Worm (Caenorhabditis elegans) whole organism, L4/young adult: Measurements from ENCODE around the gene K07C11.10.

Experiments
- W03F9.2 ChIP-seq: fragments of 150-350 bp; optimal IDR thresholded peaks from 2 replicates; lab custom pipeline; 2014; ENCODE audit warnings: missing biosample characterization, missing genetic modification characterization
- dao-5 ChIP-seq: sonication (generic microtip); optimal IDR thresholded peaks from 2 replicates; lab custom pipeline; 2016; ENCODE audit warnings: missing genotype, missing genetic modification characterization, moderate library complexity, missing compliant biosample characterization
- him-1 ChIP-seq: sonication (generic microtip); optimal IDR thresholded peaks from 2 replicates; lab custom pipeline; 2016; ENCODE audit warnings: missing genotype, missing genetic modification reagents, missing genetic modification characterization, missing compliant biosample characterization

The K07C11.10 gene

DNA sequence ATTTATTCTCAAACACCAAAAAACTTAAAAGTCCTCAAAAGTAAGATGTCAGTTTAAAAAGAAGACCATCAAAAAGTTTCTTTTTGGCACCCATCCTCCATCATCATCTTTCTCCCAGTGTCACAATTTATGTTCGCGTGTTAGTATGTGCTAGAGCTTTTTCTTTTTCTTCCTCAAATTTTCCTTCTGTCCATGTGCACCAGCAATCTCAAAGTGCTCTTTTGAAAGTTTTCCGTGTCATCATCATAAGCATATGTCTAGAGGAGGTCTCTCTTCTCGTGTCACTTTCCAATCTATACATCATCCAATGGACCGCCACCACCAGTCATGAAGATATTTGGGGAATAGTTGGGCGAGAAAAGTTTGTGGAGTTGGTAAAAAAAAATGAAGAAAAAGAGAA lies 24.4 kb upstream of the K07C11.10 start:
- no peak for TF ChIP-seq dao-5 (tag; lab: Kevin White, UChicago)
- TF ChIP-seq W03F9.2 (tag; lab: Kevin White, UChicago): no peak
- no peak for TF ChIP-seq him-1

DNA sequence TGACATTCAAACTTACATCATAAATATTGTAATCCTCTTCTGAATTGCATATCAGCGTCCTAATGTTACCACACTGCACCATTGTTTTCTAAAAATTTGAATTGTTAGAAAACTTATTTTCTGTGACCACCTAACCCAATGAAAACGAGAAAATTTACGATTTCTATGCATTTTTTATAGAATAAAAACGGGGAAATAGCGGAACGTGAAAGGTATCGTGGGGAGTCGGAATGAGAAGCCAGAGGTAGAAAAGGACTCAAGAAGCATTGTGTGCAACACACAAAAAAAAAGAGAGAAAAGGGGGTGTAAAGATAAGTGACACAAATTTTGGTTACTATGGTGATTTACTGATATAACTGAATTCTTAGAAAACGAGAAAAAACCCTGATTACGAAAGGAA lies 23.5 kb upstream of the K07C11.10 start, which contains the start of gene C16D9.6:
C16D9.6 (minus strand) TSS at position 101 of the 400 bp plus-strand sequence.
- TF ChIP-seq W03F9.2 (tag; lab: Kevin White, UChicago) (no peak), dao-5 (tag; lab: Kevin White, UChicago) (no peak), him-1 (no peak)

DNA sequence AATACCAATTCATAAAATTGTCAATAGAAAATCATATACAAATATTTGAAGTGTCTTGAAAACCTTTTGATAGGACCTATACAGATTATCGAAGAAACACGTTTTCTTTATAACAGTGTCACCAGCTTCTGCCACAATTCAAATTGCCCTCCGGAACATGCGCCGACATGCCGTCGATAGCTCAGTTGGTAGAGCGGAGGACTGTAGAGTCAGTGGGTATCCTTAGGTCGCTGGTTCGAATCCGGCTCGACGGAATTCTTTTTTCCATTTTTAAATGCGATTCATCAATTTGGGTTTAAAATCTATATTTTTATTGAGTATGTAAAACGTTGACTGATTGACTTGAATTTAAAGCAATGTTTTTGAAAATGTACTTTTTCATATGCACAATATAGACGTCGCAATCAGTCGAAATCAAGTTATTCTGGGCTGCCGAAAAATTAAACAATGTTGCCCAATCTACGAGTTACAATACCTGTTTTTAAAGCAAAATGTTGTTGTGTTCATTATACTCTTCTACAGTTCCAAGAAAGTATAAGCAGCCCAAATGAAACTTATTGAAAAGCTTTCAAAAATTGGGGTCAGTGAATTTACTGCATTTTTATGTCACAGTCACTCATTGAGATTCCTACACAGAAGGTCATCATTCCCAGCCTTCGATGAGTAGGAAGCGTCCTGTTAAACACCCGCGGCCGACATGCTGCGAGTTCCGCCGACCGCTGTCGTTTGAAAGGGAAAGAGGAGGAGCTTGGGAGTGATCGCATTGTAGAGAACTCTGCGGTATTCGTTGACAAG lies 20.8 kb upstream of the K07C11.10 start:
- no peak for TF ChIP-seq dao-5 (tag; lab: Kevin White, UChicago)
- peak; percentile 47 for TF ChIP-seq W03F9.2 (tag; lab: Kevin White, UChicago)

DNA sequence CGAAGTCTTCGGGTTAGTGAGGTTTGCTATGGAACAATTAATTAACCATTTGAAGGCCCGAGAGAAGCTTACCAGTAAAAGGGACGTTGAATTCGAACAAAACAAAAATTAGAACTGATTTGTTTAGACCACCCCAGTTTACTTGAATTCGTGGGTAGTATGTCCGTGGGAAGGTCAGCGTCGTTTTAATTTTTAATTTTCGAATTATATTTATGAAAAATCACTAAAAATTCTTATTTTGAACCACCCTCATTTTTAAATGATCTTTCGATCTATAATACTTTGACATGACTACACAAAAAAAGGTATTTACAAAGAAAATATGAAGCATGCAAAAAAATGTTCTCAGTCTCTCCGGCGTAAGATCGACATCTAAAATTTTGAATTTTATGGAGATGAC lies 18.7 kb upstream of the K07C11.10 start, which contains the start of gene C16D9.5:
C16D9.5 (minus strand) TSS at position 101 of the 400 bp plus-strand sequence.
- TF ChIP-seq him-1 (no peak), dao-5 (tag; lab: Kevin White, UChicago) (no peak), W03F9.2 (tag; lab: Kevin White, UChicago) (no peak)

DNA sequence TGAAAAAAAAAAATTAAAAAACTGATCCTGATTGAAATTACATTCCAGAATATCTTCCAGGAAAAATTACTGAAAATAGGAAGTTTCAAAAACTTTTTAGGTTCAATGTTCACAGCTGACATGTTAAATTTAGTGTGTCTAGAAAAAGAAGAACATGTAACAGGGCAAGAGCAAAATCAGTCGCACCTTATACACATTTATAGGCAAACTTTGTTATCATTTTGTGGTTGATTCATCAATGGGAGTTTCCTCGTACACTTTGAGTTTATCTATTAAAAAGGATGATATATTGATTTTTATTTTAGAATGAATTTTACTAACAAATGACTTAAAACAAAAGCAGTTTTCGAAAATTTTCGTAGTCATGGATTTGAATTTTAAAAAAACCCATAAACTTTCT lies 16.5 kb upstream of the K07C11.10 start:
- TF ChIP-seq dao-5 (tag; lab: Kevin White, UChicago) (no peak), W03F9.2 (tag; lab: Kevin White, UChicago) (no peak), him-1 (no peak)

DNA sequence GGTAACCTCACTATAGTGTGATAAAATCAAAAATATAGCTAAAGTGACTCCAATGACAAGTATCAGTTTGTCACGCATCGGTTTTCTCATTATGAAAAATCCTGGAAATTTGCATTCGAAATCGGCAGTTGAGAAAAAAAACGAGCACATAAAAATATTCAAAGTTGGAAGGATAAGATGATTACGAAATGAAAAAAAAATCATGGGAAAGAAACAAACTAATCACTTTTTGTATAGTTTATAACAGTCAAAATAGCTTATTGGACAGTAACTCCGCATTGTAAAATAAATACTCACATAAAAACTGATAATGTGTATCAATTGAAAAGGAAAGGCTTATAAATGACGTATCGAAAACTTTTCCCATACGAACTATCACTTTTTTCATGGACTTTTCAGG lies 16.1 kb upstream of the K07C11.10 start, which contains the start of gene C16D9.4:
C16D9.4 (minus strand) TSS at position 101 of the 400 bp plus-strand sequence.
- TF ChIP-seq him-1 (no peak), dao-5 (tag; lab: Kevin White, UChicago) (no peak), W03F9.2 (tag; lab: Kevin White, UChicago) (no peak)

DNA sequence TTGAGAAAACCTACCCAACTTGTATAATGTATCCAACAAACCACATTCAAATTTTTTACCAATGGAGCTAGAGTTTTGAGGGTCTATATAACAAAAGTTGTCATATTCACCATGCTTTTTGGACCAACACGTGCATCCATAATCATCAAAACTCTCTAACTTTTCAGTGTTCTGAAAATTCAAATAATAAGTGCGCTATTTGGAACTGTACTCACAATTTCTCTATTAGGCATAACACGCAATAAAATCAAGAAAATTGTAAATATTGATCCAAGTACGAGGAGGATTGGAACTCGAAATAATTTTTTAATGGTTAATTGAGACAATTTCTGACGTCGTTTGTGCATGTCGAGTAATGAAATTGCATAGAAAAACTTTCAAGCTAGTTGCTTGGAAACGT lies 13.2 kb upstream of the K07C11.10 start, which contains the start of gene C16D9.3:
C16D9.3 (minus strand) TSS at position 101 of the 400 bp plus-strand sequence.
- no peak for TF ChIP-seq him-1
- TF ChIP-seq W03F9.2 (tag; lab: Kevin White, UChicago): no peak
- no peak for TF ChIP-seq dao-5 (tag; lab: Kevin White, UChicago)

DNA sequence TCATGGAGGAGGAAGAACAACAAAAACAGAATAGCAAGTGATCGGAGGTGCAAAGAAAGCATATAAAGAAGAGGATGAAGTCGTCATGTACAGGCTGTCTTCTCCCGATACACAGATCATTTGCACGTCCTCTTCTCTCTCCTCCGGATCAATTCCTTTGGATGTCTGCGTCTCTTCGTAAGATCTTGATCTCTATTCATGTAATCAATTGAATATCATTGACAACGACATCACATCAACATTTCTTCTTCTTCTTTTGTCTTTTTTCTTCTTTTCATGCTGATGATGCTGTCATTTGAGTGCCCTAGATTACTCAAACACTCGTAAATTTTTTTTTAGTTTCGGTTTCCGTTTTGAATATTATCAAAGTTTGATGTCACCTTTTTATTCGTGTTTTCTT lies 11.6 kb upstream of the K07C11.10 start, which contains the start of gene rol-3:
rol-3 (minus strand) TSS at position 120 of the 400 bp plus-strand sequence.
- TF ChIP-seq W03F9.2 (tag; lab: Kevin White, UChicago): no peak
- no peak for TF ChIP-seq dao-5 (tag; lab: Kevin White, UChicago)
- TF ChIP-seq him-1: no peak

DNA sequence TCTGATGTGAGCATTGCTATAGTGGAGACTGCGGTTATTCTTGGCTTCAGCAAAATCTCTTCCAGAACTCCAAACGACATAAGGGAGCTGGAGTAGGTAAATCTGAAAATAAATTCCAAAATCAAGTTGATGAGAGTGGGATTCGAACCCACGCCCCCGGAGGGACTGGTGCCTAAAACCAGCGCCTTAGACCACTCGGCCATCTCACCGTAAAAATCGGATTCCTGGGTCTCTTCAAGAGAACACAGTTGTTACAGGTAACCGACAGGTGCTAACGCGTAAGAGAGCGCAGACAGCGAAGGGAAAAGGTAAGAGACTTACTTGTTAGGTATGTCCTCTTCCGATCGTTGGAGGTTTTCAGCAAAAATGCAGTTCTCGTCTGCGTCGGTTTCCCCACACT lies 8.6 kb upstream of the K07C11.10 start:
- TF ChIP-seq W03F9.2 (tag; lab: Kevin White, UChicago): no peak
- no peak for TF ChIP-seq dao-5 (tag; lab: Kevin White, UChicago)
- no peak for TF ChIP-seq him-1

DNA sequence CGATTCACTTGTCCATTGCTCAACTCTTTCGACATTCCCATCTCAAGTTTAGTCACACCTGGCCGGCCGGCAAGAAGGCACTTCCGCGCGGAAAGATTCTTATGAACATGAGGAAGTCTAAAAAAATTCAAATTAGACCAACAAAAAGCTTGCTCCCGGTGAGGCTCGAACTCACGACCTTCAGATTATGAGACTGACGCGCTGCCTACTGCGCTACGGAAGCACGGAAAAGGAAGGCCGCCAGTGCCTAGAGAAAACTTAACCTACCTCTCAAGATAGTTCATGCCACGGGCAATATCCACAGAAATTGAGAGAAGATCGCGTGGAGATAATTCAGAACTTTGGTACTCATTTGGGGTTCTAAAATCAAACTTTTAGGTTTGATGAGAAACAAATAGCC lies 3.3 kb upstream of the K07C11.10 start:
- TF ChIP-seq him-1 (no peak), W03F9.2 (tag; lab: Kevin White, UChicago) (no peak), dao-5 (tag; lab: Kevin White, UChicago) (no peak)

DNA sequence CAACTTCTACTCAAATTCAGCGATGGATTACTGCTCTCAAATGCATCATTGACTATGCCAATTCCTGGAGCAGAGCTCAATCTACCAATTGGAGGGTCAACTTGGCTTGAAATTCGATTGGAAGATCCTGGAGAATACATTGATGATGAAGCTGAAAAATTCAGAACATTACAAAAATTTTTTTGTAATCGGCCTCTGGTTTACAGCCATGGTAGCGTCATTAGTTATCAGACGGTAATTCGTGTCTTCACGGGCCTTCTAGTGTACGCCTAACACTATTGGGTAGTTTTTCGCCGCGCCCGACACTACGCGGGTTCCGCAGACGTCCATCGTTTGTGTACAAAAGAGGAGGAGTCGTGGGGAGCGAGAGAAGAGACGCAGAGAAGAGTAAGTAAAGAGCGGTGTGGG lies 2.0 kb upstream of the K07C11.10 start:
- TF ChIP-seq dao-5 (tag; lab: Kevin White, UChicago): no peak
- TF ChIP-seq W03F9.2 (tag; lab: Kevin White, UChicago): peak; percentile 82
- TF ChIP-seq him-1: peak; percentile 24

DNA sequence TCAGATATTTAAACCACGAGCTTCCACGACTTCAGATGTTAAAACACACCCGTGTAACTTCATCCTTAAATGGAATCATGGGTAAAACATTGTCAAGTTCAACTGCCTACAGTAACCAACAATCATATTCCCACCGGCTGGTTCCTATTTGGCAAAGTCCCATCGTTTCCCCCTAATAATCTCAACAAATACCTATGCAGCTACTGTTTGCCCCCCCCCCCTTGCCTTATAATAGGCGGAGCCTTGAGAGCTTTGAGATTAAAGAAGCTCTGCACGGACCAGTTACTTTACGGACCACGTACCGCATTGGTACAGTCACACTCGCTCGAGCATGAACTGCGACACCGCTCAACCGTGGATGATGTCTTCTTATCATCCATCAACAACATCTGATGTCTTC lies 2.1 kb downstream of the K07C11.10 start, which contains the start of gene pax-1:
pax-1 (plus strand) TSS at position 301 of the 400 bp plus-strand sequence.
- TF ChIP-seq dao-5 (tag; lab: Kevin White, UChicago) (no peak), W03F9.2 (tag; lab: Kevin White, UChicago) (no peak), him-1 (no peak)

DNA sequence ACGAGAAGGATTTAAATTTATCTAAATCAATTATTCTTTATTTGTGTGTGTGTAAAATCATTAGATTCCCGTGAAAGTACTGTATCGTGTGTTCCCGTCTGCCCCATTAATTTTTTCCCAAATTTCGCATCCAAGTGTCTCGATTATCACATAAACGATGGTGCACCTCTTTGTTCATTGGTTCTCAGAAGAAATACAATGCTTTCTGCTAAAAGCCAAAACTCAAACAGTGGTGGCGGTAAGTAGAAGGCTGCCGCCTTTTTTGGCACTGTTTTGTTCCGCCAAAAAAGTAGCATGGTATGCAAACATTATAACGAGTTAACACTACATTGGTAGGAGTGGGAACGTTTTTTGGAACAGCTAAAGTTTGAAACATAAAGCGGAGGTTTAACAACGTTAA lies 3.3 kb downstream of the K07C11.10 start:
- TF ChIP-seq him-1: no peak
- TF ChIP-seq W03F9.2 (tag; lab: Kevin White, UChicago): no peak
- TF ChIP-seq dao-5 (tag; lab: Kevin White, UChicago): no peak

DNA sequence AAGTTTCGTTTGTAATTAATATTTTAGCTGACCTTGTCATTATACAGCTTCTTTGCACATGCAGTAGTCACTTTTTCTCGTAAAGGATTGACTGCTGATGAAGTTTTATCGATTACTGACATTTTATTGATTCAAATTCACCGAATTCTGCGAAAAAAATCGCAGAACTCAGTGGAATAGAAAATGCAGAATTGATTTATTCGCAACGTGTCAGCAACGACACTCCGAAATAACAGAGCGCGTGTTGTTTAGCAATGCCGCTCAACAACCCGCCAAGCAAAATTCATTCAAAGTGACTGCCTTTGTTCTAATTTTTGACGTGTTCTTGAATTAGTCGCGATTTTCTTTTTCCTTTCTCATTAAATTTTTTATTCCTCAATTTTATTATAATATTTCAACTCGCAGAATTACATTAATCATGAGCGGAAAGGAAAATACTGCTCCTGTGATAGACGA lies 5.6 kb downstream of the K07C11.10 start, which contains the start of the genes cogc-6 and air-1:
cogc-6 (minus strand) TSS at position 234 of the 456 bp plus-strand sequence.
air-1 (plus strand) TSS at position 406 of the 456 bp plus-strand sequence.
- TF ChIP-seq W03F9.2 (tag; lab: Kevin White, UChicago): no peak
- TF ChIP-seq him-1: no peak
- TF ChIP-seq dao-5 (tag; lab: Kevin White, UChicago): no peak
